Worm (Caenorhabditis elegans) whole organism, L2 larva: ENCODE data around the gene C12D5.10.

ENCODE experiments used
- Y55F3AM.14 ChIP-seq: fragments of 200-800 bp; sonication (Bioruptor generic); optimal IDR thresholded peaks from 2 replicates; lab custom pipeline; 2018; ENCODE audit warnings: mild to moderate bottlenecking, missing genetic modification characterization, missing compliant biosample characterization
- ZK546.5 ChIP-seq: sonication (generic microtip); optimal IDR thresholded peaks from 2 replicates; lab custom pipeline; 2017; ENCODE audit warnings: missing biosample characterization, missing genetic modification characterization
- ama-1 ChIP-seq: fragments of 150-350 bp; optimal IDR thresholded peaks from 2 replicates; lab custom pipeline; 2018; ENCODE audit warnings: inconsistent platforms
- fos-1 ChIP-seq: fragments of 150-350 bp; optimal IDR thresholded peaks from 2 replicates; lab custom pipeline; 2014; ENCODE audit warnings: missing biosample characterization, missing genetic modification characterization
- nhr-25 ChIP-seq: fragments of 150-350 bp; sonication (generic microtip); optimal IDR thresholded peaks from 3 replicates; lab custom pipeline; 2014; ENCODE audit warnings: missing biosample characterization, missing genetic modification characterization
- zag-1 ChIP-seq: fragments of 150-350 bp; optimal IDR thresholded peaks from 2 replicates; lab custom pipeline; 2014; ENCODE audit warnings: missing biosample characterization, missing genetic modification characterization
- ztf-11 ChIP-seq: sonication (generic microtip); optimal IDR thresholded peaks from 2 replicates; lab custom pipeline; 2017; ENCODE audit warnings: missing biosample characterization, missing genetic modification characterization

DNA sequence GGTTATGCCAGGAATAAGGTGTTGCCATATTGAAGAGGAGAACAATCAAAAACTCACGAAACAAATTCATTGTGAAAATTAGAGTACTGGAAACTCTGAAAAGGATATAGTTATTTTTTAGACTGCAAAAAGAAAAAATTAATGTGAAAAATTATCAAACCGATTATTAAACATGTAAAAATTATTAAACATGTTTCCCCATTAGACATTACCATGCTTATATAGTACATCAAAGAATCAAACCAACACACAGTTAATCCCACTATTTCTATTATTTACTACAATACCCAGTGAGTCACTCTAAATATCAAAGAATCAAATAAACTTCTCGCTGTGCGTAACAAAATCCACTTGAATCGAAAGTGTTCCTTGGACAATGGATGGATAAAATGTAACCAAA is 19.8 kb upstream of the C12D5.10 start, which contains the start of gene ZK105.13:
- TF ChIP-seq Y55F3AM.14 (GFP tag; lab: Kevin White, UChicago) (no peak), zag-1 (tag; lab: Kevin White, UChicago) (no peak), nhr-25 (tag; lab: Kevin White, UChicago) (no peak), ztf-11 (tag; lab: Kevin White, UChicago) (no peak), ama-1 (lab: Kevin White, UChicago) (no peak), fos-1 (tag; lab: Kevin White, UChicago) (no peak), ZK546.5 (no peak)
